Fruit fly (Drosophila melanogaster): ENCODE measurements around the gene CG2217.

Gene CG2217

dm6 chr3R:30413795-30414194 is 9.0 kb downstream of the CG2217 start (continued):
- TF ChIP-seq ttk (GFP tag; IDR thresholded peaks at IDR 0.05) (peak; percentile 51; the same call in 1 of the 2 replicates), CG17385 (GFP tag; optimal IDR thresholded peaks at IDR 0.05) (peak; percentile 31), CG1024 (GFP tag; IDR thresholded peaks at IDR 0.05) (peak; percentile 48), yki (optimal IDR thresholded peaks at IDR 0.05) (no peak), CG17361 (GFP tag; IDR thresholded peaks at IDR 0.05) (peak; percentile 50; the same call in 2 of the 3 replicates), CG7963 (GFP tag; IDR thresholded peaks at IDR 0.05; ENCODE audit: partially characterized antibody) (no peak), esg (GFP tag; conservative IDR thresholded peaks at IDR 0.05) (peak; percentile 59), Dek (tag; optimal IDR thresholded peaks at IDR 0.05) (no peak), slbo (GFP tag; IDR thresholded peaks at IDR 0.05) (no peak; the same call in 1 of the 2 replicates), CG9215 (GFP tag; IDR thresholded peaks at IDR 0.05) (0 out of 2 replicates have a peak, but pooled peaks have one; percentile 10), btn (GFP tag; optimal IDR thresholded peaks at IDR 0.05) (peak; percentile 35), sens-2 (GFP tag; IDR thresholded peaks at IDR 0.05) (peak; percentile 40; the same call in 1 of the 2 replicates), caup (GFP tag; optimal IDR thresholded peaks at IDR 0.05; ENCODE audit: severe bottlenecking) (peak; percentile 25), Oli (tag; optimal IDR thresholded peaks at IDR 0.05) (peak; percentile 61), CG18262 (tag; optimal IDR thresholded peaks at IDR 0.05) (peak; percentile 53), sqz (GFP tag; optimal IDR thresholded peaks at IDR 0.05) (no peak), unc-4 (GFP tag; IDR thresholded peaks at IDR 0.05; ENCODE audit: partially characterized antibody) (no peak), Gug (GFP tag; IDR thresholded peaks at IDR 0.05) (0 out of 4 replicates have a peak, but pooled peaks have one; percentile 1), CG7357 (GFP tag; IDR thresholded peaks at IDR 0.05) (peak; percentile 53; the same call in 1 of the 3 replicates), CG9727 (GFP tag; optimal IDR thresholded peaks at IDR 0.05) (peak; percentile 48), Fer3 (tag; optimal IDR thresholded peaks at IDR 0.05) (peak; percentile 38), Doc3 (GFP tag; IDR thresholded peaks at IDR 0.05; ENCODE audit: partially characterized antibody) (no peak), Neu2 (GFP tag; optimal IDR thresholded peaks at IDR 0.05; ENCODE audit: borderline replicate concordance) (no peak), CG9797 (GFP tag; optimal IDR thresholded peaks at IDR 0.05) (no peak), wdn (GFP tag; IDR thresholded peaks at IDR 0.05) (no peak), GATAe (GFP tag; conservative IDR thresholded peaks at IDR 0.05) (no peak), Ptx1 (GFP tag; IDR thresholded peaks at IDR 0.05) (peak; percentile 59), CG10431 (GFP tag; optimal IDR thresholded peaks at IDR 0.05) (no peak), CG3847 (GFP tag; IDR thresholded peaks at IDR 0.05) (no peak), C15 (GFP tag; IDR thresholded peaks at IDR 0.05) (no peak), Sox102F (GFP tag; optimal IDR thresholded peaks at IDR 0.05) (peak; percentile 73), CG11723 (GFP tag; optimal IDR thresholded peaks at IDR 0.05) (no peak), CG1792 (GFP tag; optimal IDR thresholded peaks at IDR 0.05) (peak; percentile 8), CG7786 (GFP tag; optimal IDR thresholded peaks at IDR 0.05) (peak; percentile 8), CG10209 (GFP tag; optimal IDR thresholded peaks at IDR 0.05) (no peak), knrl (GFP tag; IDR thresholded peaks at IDR 0.05; ENCODE audit: partially characterized antibody) (no peak), HLHmδ (GFP tag; optimal IDR thresholded peaks at IDR 0.05) (no peak), Dp (GFP tag; optimal IDR thresholded peaks at IDR 0.05) (no peak), Kr (GFP tag; optimal IDR thresholded peaks at IDR 0.05) (no peak), Deaf1 (tag; optimal IDR thresholded peaks at IDR 0.05) (no peak), CG12236 (GFP tag; optimal IDR thresholded peaks at IDR 0.05) (peak; percentile 38), Dfd (GFP tag; optimal IDR thresholded peaks at IDR 0.05) (no peak), NFAT (GFP tag; IDR thresholded peaks at IDR 0.05) (0 out of 2 replicates have a peak, but pooled peaks have one; percentile 29), CG4617 (GFP tag; optimal IDR thresholded peaks at IDR 0.05; ENCODE audit: borderline replicate concordance) (no peak), Doc2 (GFP tag; IDR thresholded peaks at IDR 0.05) (no peak), lmd (GFP tag; IDR thresholded peaks at IDR 0.05) (peak; percentile 54), dan (GFP tag; IDR thresholded peaks at IDR 0.05) (no peak; the same call in 1 of the 2 replicates), CG13775 (GFP tag; optimal IDR thresholded peaks at IDR 0.05) (no peak), CG3163 (GFP tag; optimal IDR thresholded peaks at IDR 0.05) (no peak), sens (GFP tag) (peak; percentile 89), CG2116 (GFP tag; optimal IDR thresholded peaks at IDR 0.05) (no peak)
